Worm (Caenorhabditis elegans) whole organism, L4/young adult: Measurements from ENCODE around the gene fut-5.

Experiments
- dao-5 ChIP-seq: sonication (generic microtip); optimal IDR thresholded peaks from 2 replicates; lab custom pipeline; 2016; ENCODE audit warnings: missing genotype, missing genetic modification characterization, moderate library complexity, missing compliant biosample characterization
- him-1 ChIP-seq: sonication (generic microtip); optimal IDR thresholded peaks from 2 replicates; lab custom pipeline; 2016; ENCODE audit warnings: missing genotype, missing genetic modification reagents, missing genetic modification characterization, missing compliant biosample characterization

- TF ChIP-seq dao-5 (tag; lab: Kevin White, UChicago) (no peak), him-1 (tag; lab: Kevin White, UChicago) (no peak)
Measured at ce11 chrII:4638241-4638640, 29.2 kb downstream of the fut-5 start, which contains the start of gene che-10.
